Worm (Caenorhabditis elegans): Measurements from ENCODE around the gene srz-16.

DNA sequence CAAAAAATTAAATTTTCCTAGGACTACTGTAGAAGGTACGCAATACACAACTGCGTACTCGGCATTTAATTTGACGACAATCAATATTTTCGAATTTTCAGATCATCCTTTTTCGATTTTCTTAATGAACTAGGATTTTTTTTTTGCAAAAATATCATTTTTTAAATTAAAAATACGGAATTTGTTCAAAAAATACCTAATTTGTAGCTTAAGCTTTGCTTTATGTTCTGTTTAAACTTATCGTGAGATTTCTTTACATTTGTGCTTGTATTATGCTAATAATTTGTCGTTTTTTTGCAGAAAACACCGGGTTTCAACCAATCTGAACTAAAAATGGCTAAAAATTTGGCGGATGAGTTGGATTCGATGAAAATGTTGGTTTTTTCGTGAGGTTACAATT is 10.2 kb upstream of the srz-16 start, which contains the start of gene ftr-1:
- TF ChIP-seq snpc-4 (tag; optimal IDR thresholded peaks at IDR 0.05) (no peak), nhr-237 (tag; optimal IDR thresholded peaks at IDR 0.05) (no peak), unc-62 (GFP tag; optimal IDR thresholded peaks at IDR 0.05) (no peak), unc-39 (tag; optimal IDR thresholded peaks at IDR 0.05) (no peak), sptf-1 (tag; optimal IDR thresholded peaks at IDR 0.05) (no peak), ceh-39 (tag; optimal IDR thresholded peaks at IDR 0.05) (no peak), ztf-11 (tag; optimal IDR thresholded peaks at IDR 0.05) (no peak), elt-1 (tag; optimal IDR thresholded peaks at IDR 0.05; ENCODE audit: borderline replicate concordance, insufficient read depth) (no peak), blmp-1 (tag; optimal IDR thresholded peaks at IDR 0.05) (no peak), nhr-76 (tag; optimal IDR thresholded peaks at IDR 0.05) (no peak), M03D4.4 (tag; optimal IDR thresholded peaks at IDR 0.05) (no peak), ces-1 (GFP tag; optimal IDR thresholded peaks at IDR 0.05) (no peak)
